Fruit fly (Drosophila melanogaster): ENCODE data around the gene CG8034.

The CG8034 gene

DNA sequence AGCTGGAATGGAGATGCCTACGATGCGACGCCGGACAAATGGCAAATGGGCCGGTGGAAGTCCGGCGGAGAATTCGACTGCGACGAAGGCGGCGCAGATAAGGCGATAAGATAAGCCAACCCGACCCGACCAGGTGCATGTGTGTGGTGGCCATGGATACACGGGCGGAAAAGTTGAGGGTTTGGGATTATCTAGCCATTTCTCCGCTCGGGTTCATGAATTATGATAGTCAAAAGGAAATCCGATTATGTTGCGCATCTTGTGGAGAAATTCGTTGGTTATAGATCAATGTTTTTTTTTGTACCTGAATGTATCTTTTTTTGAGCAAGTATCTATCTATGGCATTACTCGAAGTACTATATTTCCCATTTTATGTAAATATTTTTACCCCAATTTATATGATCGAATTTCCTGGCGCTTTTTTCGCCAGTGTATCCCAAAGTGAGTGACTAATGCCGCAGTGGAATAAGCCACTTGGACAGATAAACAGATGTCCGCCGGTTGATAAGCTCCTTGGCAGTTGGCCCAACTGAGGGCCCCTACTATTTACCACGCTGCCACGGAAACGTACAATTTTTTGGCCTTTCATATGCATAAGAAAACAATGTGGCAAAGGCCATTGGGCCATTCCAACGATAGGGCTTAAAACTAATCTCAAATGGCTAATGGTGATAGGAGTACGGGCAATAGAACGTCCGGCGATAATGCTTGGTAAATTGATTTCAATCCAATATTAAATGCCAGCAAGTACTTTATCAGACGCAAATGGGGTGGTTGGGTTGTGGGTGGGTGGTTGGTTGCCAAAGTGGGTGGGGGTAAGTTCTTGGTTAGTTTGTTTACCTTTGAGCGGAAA, 50.5 kb downstream of the CG8034 start, which contains the start of gene CG7992:
Gene CG7992 (minus strand): TSS at position 51 of the 853 bp plus-strand sequence.
- TF ChIP-seq CG11617 (GFP tag; optimal IDR thresholded peaks at IDR 0.05) = peak; percentile 75
- peak; percentile 31 for TF ChIP-seq pad (GFP tag; optimal IDR thresholded peaks at IDR 0.05)
- TF ChIP-seq CG12768 (GFP tag; optimal IDR thresholded peaks at IDR 0.05) = peak; percentile 28
- peak; percentile 24 for TF ChIP-seq CG5204 (GFP tag; optimal IDR thresholded peaks at IDR 0.05)
- TF ChIP-seq CG33017 (tag; optimal IDR thresholded peaks at IDR 0.05) = peak; percentile 23
- peak; percentile 58 for TF ChIP-seq CG7101 (tag; optimal IDR thresholded peaks at IDR 0.05)
- TF ChIP-seq ovo (GFP tag; optimal IDR thresholded peaks at IDR 0.05) = no peak
- TF ChIP-seq Hr96 (GFP tag; optimal IDR thresholded peaks at IDR 0.05) = peak; percentile 64
- no peak for TF ChIP-seq bab1 (GFP tag; optimal IDR thresholded peaks at IDR 0.05)
- peak; percentile 3 for TF ChIP-seq CG1620 (GFP tag; optimal IDR thresholded peaks at IDR 0.05)
- peak; percentile 39 for TF ChIP-seq Mnt (GFP tag; optimal IDR thresholded peaks at IDR 0.05)
- no peak for TF ChIP-seq CG7045 (GFP tag; optimal IDR thresholded peaks at IDR 0.05)
- TF ChIP-seq cic (GFP tag; optimal IDR thresholded peaks at IDR 0.05) = no peak
- TF ChIP-seq cnc (optimal IDR thresholded peaks at IDR 0.05) = no peak
- TF ChIP-seq kay (GFP tag; ENCODE audit: borderline replicate concordance) = peak; percentile 94
- TF ChIP-seq Crg-1 (GFP tag; optimal IDR thresholded peaks at IDR 0.05) = peak; percentile 9
- TF ChIP-seq CG14711 (tag; optimal IDR thresholded peaks at IDR 0.05) = peak; percentile 59
- peak; percentile 33 for TF ChIP-seq tj (GFP tag; optimal IDR thresholded peaks at IDR 0.05)
- peak; percentile 28 for TF ChIP-seq toe (GFP tag; optimal IDR thresholded peaks at IDR 0.05)
- no peak for TF ChIP-seq Clk (GFP tag; optimal IDR thresholded peaks at IDR 0.05)

DNA sequence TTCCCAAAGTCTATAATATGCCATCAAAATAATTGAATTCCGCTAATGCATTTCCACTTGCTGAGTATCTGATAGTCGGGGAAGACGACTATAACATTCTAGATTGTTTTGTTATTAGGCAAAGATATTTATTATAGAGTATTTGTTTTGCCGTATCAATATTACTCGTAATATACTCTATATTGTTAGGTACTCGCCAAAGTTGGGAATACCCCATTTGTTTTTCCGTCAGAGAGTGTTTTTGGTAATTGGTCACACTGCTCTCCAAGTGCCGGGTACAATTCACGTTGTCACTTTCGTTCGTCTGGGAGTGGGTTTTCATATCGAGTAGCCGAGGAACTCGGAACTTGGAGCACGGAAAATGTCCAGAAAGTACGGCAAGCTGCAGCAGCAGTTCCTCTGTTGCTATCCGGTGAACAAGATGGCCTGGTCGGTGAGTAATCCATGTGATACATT, 54.6 kb downstream of the CG8034 start, which contains the start of gene CG7889:
Gene CG7889 (plus strand): TSS at position 253 of the 456 bp plus-strand sequence.
- TF ChIP-seq Hr96 (GFP tag; optimal IDR thresholded peaks at IDR 0.05) (peak; percentile 24), CG12768 (GFP tag; optimal IDR thresholded peaks at IDR 0.05) (no peak), CG7045 (GFP tag; optimal IDR thresholded peaks at IDR 0.05) (no peak), CG14711 (tag; optimal IDR thresholded peaks at IDR 0.05) (peak; percentile 8), cic (GFP tag; optimal IDR thresholded peaks at IDR 0.05) (no peak), ovo (GFP tag; optimal IDR thresholded peaks at IDR 0.05) (no peak), CG5204 (GFP tag; optimal IDR thresholded peaks at IDR 0.05) (peak; percentile 24), toe (GFP tag; optimal IDR thresholded peaks at IDR 0.05) (peak; percentile 10), CG7101 (tag; optimal IDR thresholded peaks at IDR 0.05) (no peak), kay (GFP tag; ENCODE audit: borderline replicate concordance) (no peak), pad (GFP tag; optimal IDR thresholded peaks at IDR 0.05) (no peak), CG1620 (GFP tag; optimal IDR thresholded peaks at IDR 0.05) (no peak), CG33017 (tag; optimal IDR thresholded peaks at IDR 0.05) (no peak), CG11617 (GFP tag; optimal IDR thresholded peaks at IDR 0.05) (peak; percentile 0), bab1 (GFP tag; optimal IDR thresholded peaks at IDR 0.05) (peak; percentile 3), Mnt (GFP tag; optimal IDR thresholded peaks at IDR 0.05) (no peak), tj (GFP tag; optimal IDR thresholded peaks at IDR 0.05) (no peak)

DNA sequence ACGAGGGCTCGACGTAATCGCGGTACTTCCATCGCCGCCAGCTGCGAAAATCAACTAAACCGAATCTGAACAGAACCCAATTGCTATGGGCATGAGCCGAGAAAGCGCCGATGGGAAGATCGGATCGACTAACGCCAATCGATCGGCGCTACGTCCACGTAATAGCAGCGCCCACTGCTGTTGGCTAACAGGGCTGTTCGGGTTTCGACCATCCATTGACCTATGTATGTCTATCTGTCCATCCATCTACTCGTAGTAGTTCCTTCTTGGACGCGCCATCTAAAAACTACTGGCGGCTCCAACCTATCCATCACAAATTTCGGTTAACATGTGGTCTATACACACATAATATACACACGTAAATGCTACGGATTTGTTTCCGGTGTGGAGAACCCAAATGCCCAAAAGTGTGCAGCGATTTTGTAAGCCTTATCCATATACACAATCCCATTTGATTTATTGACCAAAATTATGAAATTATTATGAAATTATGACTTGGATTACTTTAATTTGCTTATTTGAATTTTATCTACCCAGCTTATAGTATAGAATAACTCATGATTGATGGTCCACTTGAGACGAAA, 56.1 kb downstream of the CG8034 start, which contains the start of gene CG14196:
Gene CG14196 (minus strand): TSS at position 51 of the 584 bp plus-strand sequence.
- TF ChIP-seq Crg-1 (GFP tag; optimal IDR thresholded peaks at IDR 0.05) (no peak), cic (GFP tag; optimal IDR thresholded peaks at IDR 0.05) (peak; percentile 33)

DNA sequence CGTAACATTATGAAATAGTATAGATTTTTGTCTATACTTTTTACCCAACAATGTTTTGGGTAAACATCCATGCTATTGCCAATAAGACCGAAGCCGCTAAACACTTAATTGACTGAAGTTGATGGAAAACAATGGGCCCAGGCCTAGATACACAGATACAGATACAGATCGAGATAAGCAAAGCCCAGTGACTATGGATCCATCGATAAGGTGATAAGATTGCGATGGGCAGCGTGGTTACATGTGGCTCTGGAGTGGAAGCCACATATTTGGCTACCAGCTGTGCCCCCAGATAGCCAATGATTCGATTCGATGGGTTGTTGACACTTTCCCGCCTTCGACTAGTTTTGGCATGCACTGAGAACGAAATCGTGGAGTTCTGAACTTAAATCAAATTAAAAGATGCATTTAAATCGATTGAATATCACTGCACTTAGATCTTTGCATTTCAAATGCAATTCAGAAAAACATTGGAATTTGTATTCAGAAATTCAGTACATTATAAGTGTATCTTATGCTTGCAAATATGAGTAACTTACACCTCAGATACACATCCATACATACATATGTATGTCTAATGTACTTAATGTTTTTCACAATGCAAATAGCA, 57.6 kb downstream of the CG8034 start:
- peak; percentile 59 for TF ChIP-seq Mnt (GFP tag; optimal IDR thresholded peaks at IDR 0.05)
- TF ChIP-seq cic (GFP tag; optimal IDR thresholded peaks at IDR 0.05) = no peak

DNA sequence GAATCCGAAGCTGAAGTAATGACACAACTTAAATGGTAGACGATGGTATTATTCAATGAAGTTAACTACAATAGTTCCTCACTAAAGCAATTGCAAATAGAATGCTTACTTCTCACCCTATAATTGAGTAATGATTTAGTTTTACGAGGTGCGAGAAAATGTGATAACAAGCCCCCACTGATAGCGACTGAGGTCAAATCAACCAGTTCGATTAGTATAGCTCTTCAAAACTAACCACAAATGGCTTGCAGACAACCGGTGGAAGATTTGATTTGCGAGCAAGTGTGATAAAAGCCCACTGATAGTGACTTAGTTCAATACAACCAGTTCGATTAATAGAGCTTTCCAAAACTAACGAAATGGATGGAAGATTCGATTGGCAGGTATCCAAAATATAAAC, 58.6 kb downstream of the CG8034 start:
- no peak for TF ChIP-seq CG7045 (GFP tag; optimal IDR thresholded peaks at IDR 0.05)
- TF ChIP-seq CG1620 (GFP tag; optimal IDR thresholded peaks at IDR 0.05) = no peak
- TF ChIP-seq CG33017 (tag; optimal IDR thresholded peaks at IDR 0.05) = no peak
- no peak for TF ChIP-seq ovo (GFP tag; optimal IDR thresholded peaks at IDR 0.05)
- no peak for TF ChIP-seq cnc (optimal IDR thresholded peaks at IDR 0.05)

DNA sequence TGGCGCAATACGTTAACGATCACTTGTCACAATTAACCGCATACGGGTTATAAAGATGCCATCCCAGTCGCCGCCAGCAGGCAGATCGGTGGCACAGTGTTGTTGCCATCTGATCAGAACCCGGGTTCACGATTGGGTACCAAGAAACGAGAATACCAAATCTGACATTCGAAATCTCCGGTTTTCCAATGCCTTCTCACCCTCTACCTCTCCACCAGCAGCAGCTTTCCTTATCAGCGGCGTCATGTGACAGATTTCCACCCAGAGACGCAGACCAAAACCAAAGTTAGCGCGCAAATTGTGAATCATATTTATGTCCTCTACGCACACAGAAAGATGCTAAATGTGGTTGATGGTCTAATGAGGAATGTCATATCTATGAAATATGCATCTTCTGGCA, 59.3 kb downstream of the CG8034 start:
- TF ChIP-seq pad (GFP tag; optimal IDR thresholded peaks at IDR 0.05) (no peak), cic (GFP tag; optimal IDR thresholded peaks at IDR 0.05) (no peak), CG14711 (tag; optimal IDR thresholded peaks at IDR 0.05) (no peak), kay (GFP tag; ENCODE audit: borderline replicate concordance) (no peak), Hr96 (GFP tag; optimal IDR thresholded peaks at IDR 0.05) (no peak), ovo (GFP tag; optimal IDR thresholded peaks at IDR 0.05) (no peak), toe (GFP tag; optimal IDR thresholded peaks at IDR 0.05) (no peak), bab1 (GFP tag; optimal IDR thresholded peaks at IDR 0.05) (no peak), CG12768 (GFP tag; optimal IDR thresholded peaks at IDR 0.05) (no peak), CG7045 (GFP tag; optimal IDR thresholded peaks at IDR 0.05) (no peak), cnc (optimal IDR thresholded peaks at IDR 0.05) (no peak), CG7101 (tag; optimal IDR thresholded peaks at IDR 0.05) (no peak), CG5204 (GFP tag; optimal IDR thresholded peaks at IDR 0.05) (no peak), Crg-1 (GFP tag; optimal IDR thresholded peaks at IDR 0.05) (no peak), CG1620 (GFP tag; optimal IDR thresholded peaks at IDR 0.05) (no peak)
